Fruit fly (Drosophila melanogaster) whole organism, embryonic: Measurements from ENCODE around the gene CG33490.

Experiments used
- CG10462 ChIP-seq: fragments of 200-800 bp; sonication (Bioruptor generic); optimal IDR thresholded peaks from 2 replicates; lab custom pipeline; 2016; ENCODE audit warnings: missing biosample characterization, missing genetic modification characterization
- CG10543 ChIP-seq: fragments of 200-800 bp; sonication (Bioruptor generic); optimal IDR thresholded peaks from 3 replicates; lab custom pipeline; 2017; ENCODE audit warnings: missing biosample characterization, mild to moderate bottlenecking, missing genetic modification characterization, moderate library complexity
- CG16779 ChIP-seq: fragments of 200-800 bp; sonication (Bioruptor generic); IDR thresholded peaks from 2 replicates; pipeline ENCODE4 v1.3.6; 2022; ENCODE audit warnings: missing biosample characterization, missing genetic modification characterization
- CG34376 ChIP-seq: fragments of 200-800 bp; sonication (Bioruptor generic); optimal IDR thresholded peaks from 2 replicates; lab custom pipeline; 2018; ENCODE audit warnings: missing biosample characterization, mild to moderate bottlenecking, missing genetic modification characterization
- CG6791 ChIP-seq: fragments of 200-800 bp; sonication (Bioruptor generic); IDR thresholded peaks from 3 replicates; pipeline ENCODE4 v1.3.6; 2022; ENCODE audit warnings: missing biosample characterization, missing genetic modification characterization; ENCODE audit not compliant: partially characterized antibody
- Rfx ChIP-seq: fragments of 200-800 bp; sonication (Bioruptor generic); IDR thresholded peaks from 2 replicates; pipeline ENCODE4 v1.3.6; 2022; ENCODE audit warnings: missing biosample characterization, missing genetic modification characterization
- Scr ChIP-seq: fragments of 200-800 bp; sonication (Bioruptor generic); IDR thresholded peaks from 2 replicates; pipeline ENCODE4 v1.3.6; 2022; ENCODE audit warnings: missing biosample characterization, missing genetic modification characterization; ENCODE audit not compliant: partially characterized antibody
- ap ChIP-seq: fragments of 200-800 bp; sonication (Bioruptor generic); IDR thresholded peaks from 2 replicates; pipeline ENCODE4 v1.3.6; 2022; ENCODE audit warnings: missing biosample characterization, missing genetic modification characterization
- bbx ChIP-seq: fragments of 200-800 bp; sonication (Bioruptor generic); IDR thresholded peaks from 2 replicates; pipeline ENCODE4 v1.3.6; 2022; ENCODE audit warnings: missing biosample characterization, missing genetic modification characterization; ENCODE audit not compliant: partially characterized antibody
- grn ChIP-seq: fragments of 200-800 bp; sonication (Bioruptor generic); optimal IDR thresholded peaks from 3 replicates; lab custom pipeline; 2017; ENCODE audit warnings: missing biosample characterization, missing genetic modification characterization
- hth ChIP-seq: fragments of >200 bp; optimal IDR thresholded peaks from 2 replicates; lab custom pipeline; 2017; ENCODE audit warnings: inconsistent platforms

DNA sequence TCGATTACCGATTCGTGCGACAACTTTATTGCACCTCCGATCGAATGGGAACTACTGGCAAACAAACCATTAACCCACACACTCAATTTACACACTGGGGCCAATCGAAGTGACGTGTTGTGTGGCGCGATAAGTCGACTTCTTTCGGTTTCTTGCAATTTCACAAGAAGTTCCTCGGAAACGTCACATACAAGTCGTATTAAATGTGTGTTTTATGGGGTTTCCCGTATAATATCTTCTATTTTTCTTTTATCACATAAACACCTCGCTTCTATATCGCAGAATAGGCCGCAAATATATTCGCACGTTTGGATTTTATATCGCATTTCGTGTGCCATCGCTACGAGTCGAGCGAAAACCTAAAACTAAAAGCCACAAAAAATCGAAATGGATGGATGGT is 44.8 kb downstream of the CG33490 start:
- TF ChIP-seq CG6791 (GFP tag; lab: Robert Waterston, UW): no peak
- TF ChIP-seq CG16779: no peak
- no peak for TF ChIP-seq bbx
- no peak for TF ChIP-seq Scr (GFP tag; lab: Robert Waterston, UW)
- TF ChIP-seq hth: no peak
- TF ChIP-seq CG10543 (GFP tag; lab: Kevin White, UChicago): no peak
- no peak for TF ChIP-seq grn (GFP tag; lab: Kevin White, UChicago)
- TF ChIP-seq CG10462: no peak
- no peak for TF ChIP-seq Rfx (GFP tag; lab: Robert Waterston, UW)
- TF ChIP-seq CG34376 (GFP tag; lab: Kevin White, UChicago): no peak
- no peak for TF ChIP-seq ap (GFP tag; lab: Robert Waterston, UW)
